Fruit fly (Drosophila melanogaster): ENCODE results near the gene ab.

DNA sequence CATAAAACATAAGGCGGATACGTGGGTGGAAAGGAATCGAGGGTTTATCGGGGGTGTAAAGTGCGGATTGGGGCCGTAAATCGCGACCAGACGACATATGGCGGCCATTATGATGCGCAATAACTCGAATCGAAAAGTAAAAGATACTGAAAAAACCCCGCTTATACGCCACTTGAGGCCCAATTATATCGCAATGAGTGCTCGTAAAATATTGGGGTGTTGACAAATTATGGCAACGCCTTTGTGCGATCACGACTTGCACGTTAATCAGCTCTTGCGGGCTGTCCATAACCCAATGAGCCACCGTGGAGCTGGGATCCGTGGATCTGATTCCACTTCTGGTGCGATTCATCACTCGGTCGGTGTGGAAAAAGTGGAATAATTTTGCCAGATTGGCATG lies 99.3 kb downstream of the ab start:
- TF ChIP-seq toe (GFP tag; optimal IDR thresholded peaks at IDR 0.05) (no peak), Hr96 (GFP tag; optimal IDR thresholded peaks at IDR 0.05) (no peak), Crg-1 (GFP tag; optimal IDR thresholded peaks at IDR 0.05) (no peak), kay (GFP tag; ENCODE audit: borderline replicate concordance) (no peak), CG7045 (GFP tag; optimal IDR thresholded peaks at IDR 0.05) (no peak), CG33017 (tag; optimal IDR thresholded peaks at IDR 0.05) (no peak), Mnt (GFP tag; optimal IDR thresholded peaks at IDR 0.05) (no peak), CG7101 (tag; optimal IDR thresholded peaks at IDR 0.05) (no peak), pad (GFP tag; optimal IDR thresholded peaks at IDR 0.05) (no peak), CG1620 (GFP tag; optimal IDR thresholded peaks at IDR 0.05) (no peak), ovo (GFP tag; optimal IDR thresholded peaks at IDR 0.05) (no peak), CG12768 (GFP tag; optimal IDR thresholded peaks at IDR 0.05) (no peak), CG5204 (GFP tag; optimal IDR thresholded peaks at IDR 0.05) (no peak), CG14711 (tag; optimal IDR thresholded peaks at IDR 0.05) (no peak)

Data from whole organism, adult.